Worm (Caenorhabditis elegans) whole organism, L1 larva: ENCODE measurements around the gene fbxb-6.

ENCODE experiments used
- aly-2 ChIP-seq: fragments of 150-350 bp; optimal IDR thresholded peaks from 2 replicates; lab custom pipeline; 2014; ENCODE audit warnings: missing biosample characterization, missing genetic modification characterization
- blmp-1 ChIP-seq: fragments of 150-350 bp; optimal IDR thresholded peaks from 2 replicates; lab custom pipeline; 2014; ENCODE audit warnings: missing biosample characterization, missing genetic modification characterization
- ceh-8 ChIP-seq: fragments of 200-800 bp; sonication (Bioruptor generic); optimal IDR thresholded peaks from 2 replicates; lab custom pipeline; 2018; ENCODE audit warnings: mild to moderate bottlenecking, missing genetic modification characterization, moderate library complexity, missing compliant biosample characterization
- jun-1 ChIP-seq: fragments of 150-350 bp; optimal IDR thresholded peaks from 2 replicates; lab custom pipeline; 2014; ENCODE audit warnings: missing biosample characterization, missing genetic modification reagents, missing genetic modification characterization
- lir-3 ChIP-seq: sonication (generic microtip); optimal IDR thresholded peaks from 2 replicates; lab custom pipeline; 2016; ENCODE audit warnings: mild to moderate bottlenecking, missing genetic modification characterization, moderate library complexity, missing compliant biosample characterization; ENCODE audit not compliant: poor library complexity
- lsy-2 ChIP-seq, 2 experiments: fragments of 150-350 bp; optimal IDR thresholded peaks; 2 replicates each; lab custom pipeline; 2014; ENCODE audit warnings: missing biosample characterization in 2 of 2, missing genetic modification characterization in 2 of 2
- mdl-1 ChIP-seq, 2 experiments: fragments of 150-350 bp; optimal IDR thresholded peaks; 2 replicates each; lab custom pipeline; 2014 to 2017; ENCODE audit warnings: missing biosample characterization in 2 of 2, missing genetic modification characterization in 2 of 2, inconsistent platforms in 1 of 2
- nhr-20 ChIP-seq: sonication (generic microtip); optimal IDR thresholded peaks from 2 replicates; lab custom pipeline; 2016; ENCODE audit warnings: mild to moderate bottlenecking, missing genetic modification characterization, missing compliant biosample characterization
- nhr-76 ChIP-seq: sonication (generic microtip); optimal IDR thresholded peaks from 2 replicates; lab custom pipeline; 2017; ENCODE audit warnings: missing biosample characterization, missing genetic modification characterization
- nhr-84 ChIP-seq: sonication (generic microtip); optimal IDR thresholded peaks from 2 replicates; lab custom pipeline; 2017; ENCODE audit warnings: missing biosample characterization, missing genetic modification characterization
- swsn-7 ChIP-seq: sonication (generic microtip); optimal IDR thresholded peaks from 2 replicates; lab custom pipeline; 2016; ENCODE audit warnings: missing genetic modification characterization, missing compliant biosample characterization
- unc-130 ChIP-seq: fragments of 150-350 bp; optimal IDR thresholded peaks from 2 replicates; lab custom pipeline; 2017; ENCODE audit warnings: missing biosample characterization, missing genetic modification characterization, inconsistent platforms
- unc-62 ChIP-seq: fragments of 150-350 bp; optimal IDR thresholded peaks from 2 replicates; lab custom pipeline; 2014; ENCODE audit warnings: missing biosample characterization, missing genetic modification reagents, missing genetic modification characterization
- zip-4 ChIP-seq: fragments of 200-800 bp; sonication (Bioruptor generic); optimal IDR thresholded peaks from 2 replicates; lab custom pipeline; 2018; ENCODE audit warnings: mild to moderate bottlenecking, missing genetic modification characterization, moderate library complexity, missing compliant biosample characterization

DNA sequence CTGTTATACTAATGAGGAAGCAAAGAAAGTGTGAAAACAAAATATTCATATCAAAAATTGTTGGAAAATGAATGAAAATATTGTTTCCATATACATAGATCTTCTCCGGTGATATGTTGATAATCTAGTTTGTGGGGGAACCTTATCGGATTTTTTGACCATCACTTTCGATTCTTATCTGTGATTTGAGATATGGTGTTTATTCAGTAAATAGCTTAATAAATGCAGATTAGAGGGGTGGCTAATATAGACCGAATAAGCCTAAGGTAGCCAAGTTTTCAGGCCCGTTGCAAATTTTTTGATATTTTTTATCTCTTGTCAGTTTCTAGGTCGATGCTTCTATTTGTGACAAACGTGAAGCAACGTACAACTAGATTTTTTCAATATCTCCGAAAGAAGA lies 6.8 kb downstream of the fbxb-6 start, which contains the start of gene F07E5.7:
- TF ChIP-seq jun-1 (no peak), nhr-76 (no peak), lsy-2 (tag; optimal IDR thresholded peaks at IDR 0.05; lab: Kevin White, UChicago) (no peak), unc-62 (GFP tag; lab: Kevin White, UChicago) (no peak), lir-3 (tag; lab: Kevin White, UChicago) (no peak), unc-130 (no peak), mdl-1 (tag; optimal IDR thresholded peaks at IDR 0.05; lab: Kevin White, UChicago) (no peak), ceh-8 (no peak), nhr-20 (tag; lab: Kevin White, UChicago) (no peak), nhr-84 (tag; lab: Kevin White, UChicago) (no peak), blmp-1 (peak; percentile 39), swsn-7 (tag; lab: Kevin White, UChicago) (no peak), aly-2 (tag; lab: Kevin White, UChicago) (no peak), zip-4 (GFP tag; lab: Kevin White, UChicago) (no peak)
